Worm (Caenorhabditis elegans) whole organism, L1 larva: ENCODE data around the gene msp-53.
A peak's percentile ranks its signal among the peaks of the same experiment; 100 is the strongest.

Experiments
- C04F5.9 ChIP-seq: sonication (generic microtip); optimal IDR thresholded peaks from 2 replicates; lab custom pipeline; 2016; ENCODE audit warnings: missing genetic modification characterization, missing compliant biosample characterization
- C34B4.2 ChIP-seq: sonication (generic microtip); optimal IDR thresholded peaks from 2 replicates; lab custom pipeline; 2017; ENCODE audit warnings: mild to moderate bottlenecking, missing genetic modification characterization, missing compliant biosample characterization
- aha-1 ChIP-seq: fragments of 150-350 bp; optimal IDR thresholded peaks from 2 replicates; lab custom pipeline; 2014; ENCODE audit warnings: missing biosample characterization, missing genetic modification characterization
- aly-2 ChIP-seq: fragments of 150-350 bp; optimal IDR thresholded peaks from 2 replicates; lab custom pipeline; 2014; ENCODE audit warnings: missing biosample characterization, missing genetic modification characterization
- ama-1 ChIP-seq: fragments of 150-350 bp; optimal IDR thresholded peaks from 2 replicates; lab custom pipeline; 2014
- blmp-1 ChIP-seq: fragments of 150-350 bp; optimal IDR thresholded peaks from 2 replicates; lab custom pipeline; 2014; ENCODE audit warnings: missing biosample characterization, missing genetic modification characterization
- ceh-63 ChIP-seq: fragments of 200-800 bp; sonication (Bioruptor generic); optimal IDR thresholded peaks from 2 replicates; lab custom pipeline; 2018; ENCODE audit warnings: mild to moderate bottlenecking, missing genetic modification characterization, missing compliant biosample characterization
- ceh-8 ChIP-seq: fragments of 200-800 bp; sonication (Bioruptor generic); optimal IDR thresholded peaks from 2 replicates; lab custom pipeline; 2018; ENCODE audit warnings: mild to moderate bottlenecking, missing genetic modification characterization, moderate library complexity, missing compliant biosample characterization
- ceh-82 ChIP-seq, 3 experiments: fragments of 150-350 bp in 1 of 3; sonication (generic microtip) in 2 of 3; optimal IDR thresholded peaks; 2 replicates each; lab custom pipeline; 2014 to 2017; ENCODE audit warnings: missing biosample characterization in 3 of 3, missing genetic modification characterization in 3 of 3
- ceh-90 ChIP-seq: sonication (generic microtip); optimal IDR thresholded peaks from 2 replicates; lab custom pipeline; 2016; ENCODE audit warnings: missing genetic modification characterization, missing compliant biosample characterization
- ces-1 ChIP-seq: fragments of 150-350 bp; optimal IDR thresholded peaks from 2 replicates; lab custom pipeline; 2014; ENCODE audit warnings: missing biosample characterization, missing genetic modification reagents, missing genetic modification characterization
- efl-3 ChIP-seq: fragments of 200-800 bp; sonication (Bioruptor generic); optimal IDR thresholded peaks from 2 replicates; lab custom pipeline; 2018; ENCODE audit warnings: mild to moderate bottlenecking, missing genetic modification characterization, missing compliant biosample characterization
- egl-13 ChIP-seq: sonication (generic microtip); optimal IDR thresholded peaks from 2 replicates; lab custom pipeline; 2016; ENCODE audit warnings: missing genotype, missing genetic modification reagents, missing genetic modification characterization, missing compliant biosample characterization
- egl-27 ChIP-seq, 2 experiments: fragments of 150-350 bp in 1 of 2; sonication (generic microtip); optimal IDR thresholded peaks; 3 replicates each; lab custom pipeline; 2017 to 2018; ENCODE audit warnings: missing biosample characterization in 2 of 2, missing genetic modification characterization in 2 of 2, missing genetic modification reagents in 2 of 2
- elt-2 ChIP-seq: sonication (generic microtip); optimal IDR thresholded peaks from 2 replicates; lab custom pipeline; 2016; ENCODE audit warnings: missing genetic modification characterization, mild to moderate bottlenecking, inconsistent platforms, missing compliant biosample characterization, missing genetic modification reagents
- ets-5 ChIP-seq: fragments of 200-800 bp; sonication (Bioruptor generic); IDR thresholded peaks from 2 replicates; pipeline ENCODE4 v1.3.6; 2022; ENCODE audit warnings: missing genetic modification characterization, missing compliant biosample characterization
- fkh-4 ChIP-seq: sonication (generic microtip); optimal IDR thresholded peaks from 2 replicates; lab custom pipeline; 2016; ENCODE audit warnings: missing compliant biosample characterization, missing genetic modification characterization, borderline replicate concordance
- grh-1 ChIP-seq: fragments of 200-800 bp; sonication (Bioruptor generic); IDR thresholded peaks from 2 replicates; pipeline ENCODE4 v1.3.6; 2022; ENCODE audit warnings: missing genetic modification reagents, missing genetic modification characterization, missing compliant biosample characterization
- hlh-17 ChIP-seq: fragments of 200-800 bp; sonication (Bioruptor generic); optimal IDR thresholded peaks from 2 replicates; lab custom pipeline; 2018; ENCODE audit warnings: missing genetic modification characterization, mild to moderate bottlenecking, missing compliant biosample characterization, moderate library complexity, borderline replicate concordance
- hlh-4 ChIP-seq: sonication (generic microtip); optimal IDR thresholded peaks from 2 replicates; lab custom pipeline; 2016; ENCODE audit warnings: mild to moderate bottlenecking, missing genetic modification characterization, missing compliant biosample characterization
- irx-1 ChIP-seq: sonication (generic microtip); optimal IDR thresholded peaks from 2 replicates; lab custom pipeline; 2016; ENCODE audit warnings: missing genetic modification characterization, missing compliant biosample characterization
- isw-1 ChIP-seq: fragments of 200-800 bp; sonication (Bioruptor generic); IDR thresholded peaks from 2 replicates; pipeline ENCODE4 v1.3.6; 2022; ENCODE audit warnings: missing genetic modification characterization, missing compliant biosample characterization
- lin-13 ChIP-seq: fragments of 150-350 bp; optimal IDR thresholded peaks from 2 replicates; lab custom pipeline; 2014; ENCODE audit warnings: missing biosample characterization, missing genetic modification reagents, missing genetic modification characterization
- lin-15B ChIP-seq: fragments of 150-350 bp; sonication (generic microtip); optimal IDR thresholded peaks from 3 replicates; lab custom pipeline; 2014; ENCODE audit warnings: missing biosample characterization, missing genetic modification characterization
- lin-35 ChIP-seq, 2 experiments: fragments of 150-350 bp; optimal IDR thresholded peaks; 2 replicates each; lab custom pipeline; 2014; ENCODE audit warnings: missing biosample characterization in 2 of 2, missing genetic modification characterization in 2 of 2, missing genetic modification reagents in 2 of 2
- lir-3 ChIP-seq: sonication (generic microtip); optimal IDR thresholded peaks from 2 replicates; lab custom pipeline; 2016; ENCODE audit warnings: mild to moderate bottlenecking, missing genetic modification characterization, moderate library complexity, missing compliant biosample characterization; ENCODE audit not compliant: poor library complexity
- lsy-2 ChIP-seq, 2 experiments: fragments of 150-350 bp; optimal IDR thresholded peaks; 2 replicates each; lab custom pipeline; 2014; ENCODE audit warnings: missing biosample characterization in 2 of 2, missing genetic modification characterization in 2 of 2
- mef-2 ChIP-seq: fragments of 150-350 bp; optimal IDR thresholded peaks from 2 replicates; lab custom pipeline; 2014; ENCODE audit warnings: missing biosample characterization, missing genetic modification characterization
- mep-1 ChIP-seq: fragments of 150-350 bp; optimal IDR thresholded peaks from 2 replicates; lab custom pipeline; 2014; ENCODE audit warnings: missing biosample characterization, missing genetic modification characterization
- nhr-20 ChIP-seq: sonication (generic microtip); optimal IDR thresholded peaks from 2 replicates; lab custom pipeline; 2016; ENCODE audit warnings: mild to moderate bottlenecking, missing genetic modification characterization, missing compliant biosample characterization
- nhr-237 ChIP-seq: fragments of 150-350 bp; optimal IDR thresholded peaks from 2 replicates; lab custom pipeline; 2014; ENCODE audit warnings: missing biosample characterization, missing genetic modification characterization
- nhr-47 ChIP-seq: sonication (generic microtip); optimal IDR thresholded peaks from 2 replicates; lab custom pipeline; 2016; ENCODE audit warnings: mild to moderate bottlenecking, missing genetic modification characterization, moderate library complexity, missing compliant biosample characterization
- nhr-76 ChIP-seq: sonication (generic microtip); optimal IDR thresholded peaks from 2 replicates; lab custom pipeline; 2017; ENCODE audit warnings: missing biosample characterization, missing genetic modification characterization
- nhr-84 ChIP-seq: sonication (generic microtip); optimal IDR thresholded peaks from 2 replicates; lab custom pipeline; 2017; ENCODE audit warnings: missing biosample characterization, missing genetic modification characterization
- nhr-85 ChIP-seq: sonication (generic microtip); peaks from one replicate; lab custom pipeline; 2016; ENCODE audit warnings: missing genetic modification characterization, inconsistent platforms, missing compliant biosample characterization
- nhr-90 ChIP-seq: sonication (generic microtip); optimal IDR thresholded peaks from 2 replicates; lab custom pipeline; 2016; ENCODE audit warnings: mild to moderate bottlenecking, missing genetic modification characterization, missing compliant biosample characterization; ENCODE audit not compliant: poor library complexity
- pag-3 ChIP-seq: sonication (generic microtip); optimal IDR thresholded peaks from 2 replicates; lab custom pipeline; 2017; ENCODE audit warnings: missing genetic modification characterization, mild to moderate bottlenecking, missing compliant biosample characterization, antibody characterized with exemption, borderline replicate concordance; ENCODE audit not compliant: insufficient read depth
- pax-3 ChIP-seq: fragments of 200-800 bp; sonication (Bioruptor generic); optimal IDR thresholded peaks from 2 replicates; lab custom pipeline; 2018; ENCODE audit warnings: mild to moderate bottlenecking, missing genetic modification characterization, moderate library complexity, missing compliant biosample characterization
- pqm-1 ChIP-seq: sonication (generic microtip); optimal IDR thresholded peaks from 3 replicates; lab custom pipeline; 2017; ENCODE audit warnings: missing biosample characterization, missing genetic modification characterization
- rnt-1 ChIP-seq: sonication (generic microtip); optimal IDR thresholded peaks from 2 replicates; lab custom pipeline; 2016; ENCODE audit warnings: mild to moderate bottlenecking, missing genetic modification characterization, moderate library complexity, missing compliant biosample characterization
- snpc-4 ChIP-seq: fragments of 150-350 bp; optimal IDR thresholded peaks from 2 replicates; lab custom pipeline; 2014; ENCODE audit warnings: missing biosample characterization, missing genetic modification characterization
- sptf-1 ChIP-seq: fragments of 150-350 bp; optimal IDR thresholded peaks from 2 replicates; lab custom pipeline; 2014; ENCODE audit warnings: missing biosample characterization, missing genetic modification characterization
- sup-37 ChIP-seq: fragments of 200-800 bp; sonication (Bioruptor generic); optimal IDR thresholded peaks from 2 replicates; lab custom pipeline; 2018; ENCODE audit warnings: mild to moderate bottlenecking, missing genetic modification characterization, missing compliant biosample characterization
- swsn-7 ChIP-seq: sonication (generic microtip); optimal IDR thresholded peaks from 2 replicates; lab custom pipeline; 2016; ENCODE audit warnings: missing genetic modification characterization, missing compliant biosample characterization
- tlp-1 ChIP-seq: fragments of 150-350 bp; optimal IDR thresholded peaks from 2 replicates; lab custom pipeline; 2014; ENCODE audit warnings: missing biosample characterization, missing genetic modification characterization
- unc-30 ChIP-seq: sonication (generic microtip); optimal IDR thresholded peaks from 2 replicates; lab custom pipeline; 2017; ENCODE audit warnings: missing biosample characterization, missing genetic modification characterization
- unc-62 ChIP-seq: fragments of 150-350 bp; optimal IDR thresholded peaks from 2 replicates; lab custom pipeline; 2014; ENCODE audit warnings: missing biosample characterization, missing genetic modification reagents, missing genetic modification characterization
- unc-86 ChIP-seq: sonication (generic microtip); optimal IDR thresholded peaks from 2 replicates; lab custom pipeline; 2016; ENCODE audit warnings: missing genetic modification characterization, missing compliant biosample characterization
- unc-98 ChIP-seq: fragments of 200-800 bp; sonication (Bioruptor generic); IDR thresholded peaks from 2 replicates; pipeline ENCODE4 v1.3.6; 2022; ENCODE audit warnings: missing genetic modification characterization, missing compliant biosample characterization
- vab-15 ChIP-seq: sonication (generic microtip); optimal IDR thresholded peaks from 2 replicates; lab custom pipeline; 2017; ENCODE audit warnings: missing genotype, mild to moderate bottlenecking, missing genetic modification characterization, missing compliant biosample characterization
- xbp-1 ChIP-seq: sonication (generic microtip); optimal IDR thresholded peaks from 2 replicates; lab custom pipeline; 2016; ENCODE audit warnings: missing genetic modification characterization, missing compliant biosample characterization
- zip-4 ChIP-seq: fragments of 200-800 bp; sonication (Bioruptor generic); optimal IDR thresholded peaks from 2 replicates; lab custom pipeline; 2018; ENCODE audit warnings: mild to moderate bottlenecking, missing genetic modification characterization, moderate library complexity, missing compliant biosample characterization
- ztf-4 ChIP-seq: fragments of 150-350 bp; optimal IDR thresholded peaks from 2 replicates; lab custom pipeline; 2014; ENCODE audit warnings: missing biosample characterization, missing genetic modification characterization

The msp-53 gene

DNA sequence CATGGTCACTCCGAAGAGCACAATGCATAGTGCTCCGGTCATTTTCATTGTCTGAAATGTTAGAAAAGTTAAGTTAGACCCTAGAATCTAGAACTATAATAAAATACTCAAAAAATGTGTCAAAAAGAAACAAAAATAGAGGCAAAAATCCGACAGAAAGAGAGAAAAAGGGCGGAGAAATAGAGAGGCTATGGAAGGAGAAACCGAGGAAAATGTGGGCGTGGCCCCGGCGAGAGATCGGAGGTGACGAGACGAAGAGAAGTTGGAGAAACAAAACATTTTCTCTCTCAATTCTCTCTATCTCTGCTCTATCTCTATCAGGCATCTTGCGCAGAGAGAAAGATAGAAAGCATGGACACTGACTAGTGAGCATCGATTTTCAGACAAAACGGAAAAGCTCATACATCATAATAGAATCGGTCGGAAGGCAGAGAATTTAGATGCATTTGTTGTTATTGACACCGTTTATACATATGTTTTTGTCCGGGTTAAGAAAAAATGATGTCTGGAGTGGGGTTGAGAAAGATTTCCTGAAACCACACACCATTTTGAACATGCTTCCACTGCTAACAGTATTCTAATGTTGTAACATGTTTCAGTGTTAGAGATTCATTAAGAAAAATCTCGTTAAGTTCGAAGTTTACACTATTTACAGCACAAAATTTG, 38.5 kb upstream of the msp-53 start, which contains the start of gene C02B10.3 (continued):
- TF ChIP-seq fkh-4 (tag; lab: Kevin White, UChicago) (no peak), lin-13 (GFP tag; lab: Kevin White, UChicago) (no peak), unc-86 (peak; percentile 21), swsn-7 (tag; lab: Kevin White, UChicago) (peak; percentile 30), ztf-4 (no peak), ama-1 (lab: Kevin White, UChicago) (no peak), vab-15 (tag; lab: Kevin White, UChicago) (no peak), irx-1 (tag; lab: Kevin White, UChicago) (no peak), pqm-1 (tag; lab: Kevin White, UChicago) (no peak), egl-27 (tag; optimal IDR thresholded peaks at IDR 0.05; lab: Kevin White, UChicago) (no peak), ceh-8 (GFP tag; lab: Kevin White, UChicago) (no peak), nhr-90 (tag; lab: Kevin White, UChicago) (no peak), ceh-90 (tag; lab: Kevin White, UChicago) (no peak), rnt-1 (tag; lab: Kevin White, UChicago) (no peak), nhr-76 (no peak), nhr-84 (tag; lab: Kevin White, UChicago) (no peak), isw-1 (peak; percentile 29), nhr-47 (tag; lab: Kevin White, UChicago) (peak; percentile 62), zip-4 (GFP tag; lab: Kevin White, UChicago) (no peak), tlp-1 (tag; lab: Kevin White, UChicago) (no peak), ceh-63 (no peak), unc-98 (GFP tag; lab: Robert Waterston, UW) (no peak), pag-3 (tag; lab: Kevin White, UChicago) (no peak), lin-15B (no peak), lin-35 (GFP tag; optimal IDR thresholded peaks at IDR 0.05; lab: Kevin White, UChicago) (peak in 1 of 2 experiments; percentile 44), unc-62 (GFP tag; lab: Kevin White, UChicago) (no peak), sup-37 (no peak), grh-1 (GFP tag; lab: Robert Waterston, UW) (no peak), C04F5.9 (tag; lab: Kevin White, UChicago) (no peak), C34B4.2 (tag; lab: Kevin White, UChicago) (no peak), efl-3 (GFP tag; lab: Kevin White, UChicago) (no peak), sptf-1 (no peak), nhr-20 (tag; lab: Kevin White, UChicago) (no peak), lsy-2 (tag; optimal IDR thresholded peaks at IDR 0.05; lab: Kevin White, UChicago) (peak; percentile 19 to 75), mep-1 (tag; lab: Kevin White, UChicago) (no peak), snpc-4 (no peak), unc-30 (tag; lab: Kevin White, UChicago) (no peak), mef-2 (tag; lab: Kevin White, UChicago) (no peak), ets-5 (GFP tag; lab: Robert Waterston, UW) (no peak), lir-3 (tag; lab: Kevin White, UChicago) (no peak), aly-2 (tag; lab: Kevin White, UChicago) (no peak), aha-1 (tag; lab: Kevin White, UChicago) (no peak), elt-2 (tag; lab: Kevin White, UChicago) (no peak), ces-1 (no peak), ceh-82 (tag; optimal IDR thresholded peaks at IDR 0.05; lab: Kevin White, UChicago) (peak in 2 of 3 experiments; percentile 36 to 70), hlh-4 (tag; lab: Kevin White, UChicago) (no peak), hlh-17 (GFP tag; lab: Kevin White, UChicago) (no peak), blmp-1 (peak; percentile 61), xbp-1 (tag; lab: Kevin White, UChicago) (no peak), nhr-237 (no peak), pax-3 (no peak), nhr-85 (tag; lab: Kevin White, UChicago) (no peak), egl-13 (tag; lab: Kevin White, UChicago) (no peak)
